Worm (Caenorhabditis elegans) whole organism, L2 larva: ENCODE measurements around the gene dnj-5.

Experiments
- ZK546.5 ChIP-seq: sonication (generic microtip); optimal IDR thresholded peaks from 2 replicates; lab custom pipeline; 2017; ENCODE audit warnings: missing biosample characterization, missing genetic modification characterization
- crh-2 ChIP-seq: sonication (generic microtip); optimal IDR thresholded peaks from 2 replicates; lab custom pipeline; 2017; ENCODE audit warnings: missing biosample characterization, missing genetic modification characterization
- elt-1 ChIP-seq: fragments of 150-350 bp; optimal IDR thresholded peaks from 2 replicates; lab custom pipeline; 2014; ENCODE audit warnings: missing biosample characterization, missing genetic modification characterization
- nhr-21 ChIP-seq: fragments of 150-350 bp; optimal IDR thresholded peaks from 2 replicates; lab custom pipeline; 2014; ENCODE audit warnings: missing biosample characterization, missing genetic modification characterization
- skn-1 ChIP-seq: sonication (generic microtip); optimal IDR thresholded peaks from 2 replicates; lab custom pipeline; 2017; ENCODE audit warnings: missing biosample characterization, missing genetic modification characterization
- unc-62 ChIP-seq: fragments of 150-350 bp; optimal IDR thresholded peaks from 2 replicates; lab custom pipeline; 2014; ENCODE audit warnings: missing biosample characterization, missing genetic modification reagents, missing genetic modification characterization
- ztf-11 ChIP-seq: sonication (generic microtip); optimal IDR thresholded peaks from 2 replicates; lab custom pipeline; 2017; ENCODE audit warnings: missing biosample characterization, missing genetic modification characterization

DNA sequence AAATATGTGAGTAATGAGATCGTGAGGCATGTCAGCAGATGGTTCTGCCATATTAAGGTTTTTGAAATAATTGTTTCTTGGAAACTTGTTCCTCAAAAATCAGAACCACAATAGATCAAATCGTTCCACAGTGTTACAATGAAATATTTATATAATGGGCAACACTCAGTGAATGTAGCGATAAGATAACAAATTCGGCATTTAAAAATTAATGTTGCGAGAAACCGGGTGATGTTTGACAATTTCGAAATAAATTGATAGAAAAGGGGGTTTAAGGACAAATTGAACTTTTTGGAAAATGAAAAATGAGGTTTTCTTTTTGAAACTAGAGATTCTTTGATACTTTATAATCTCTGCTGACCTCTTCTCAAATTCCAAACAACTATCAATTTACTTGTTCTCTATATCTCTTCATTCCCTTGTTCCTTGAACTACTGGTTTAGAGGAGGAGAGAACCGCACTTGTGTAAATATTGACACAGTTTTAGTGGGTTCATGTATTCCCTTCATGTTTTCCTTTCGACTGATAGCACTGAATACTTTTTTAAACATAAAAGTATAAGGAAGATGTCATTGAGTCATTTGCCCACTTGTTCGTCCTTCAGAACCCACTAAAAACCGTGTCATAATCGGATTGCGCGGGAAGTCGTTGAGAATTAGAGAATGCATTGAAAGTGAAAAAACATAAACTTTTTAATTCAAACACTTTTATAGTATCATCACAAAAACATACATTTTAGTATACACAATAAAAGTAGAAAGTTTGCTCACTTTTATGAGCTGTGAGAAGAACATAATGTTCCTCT is 21.1 kb downstream of the dnj-5 start:
- TF ChIP-seq unc-62 (no peak), skn-1 (tag; lab: Kevin White, UChicago) (peak; percentile 3), crh-2 (tag; lab: Kevin White, UChicago) (no peak), ztf-11 (no peak), nhr-21 (no peak), ZK546.5 (tag; lab: Kevin White, UChicago) (no peak), elt-1 (tag; lab: Kevin White, UChicago) (no peak)
